Worm (Caenorhabditis elegans) whole organism, mixed stage, embryonic: ENCODE data around the gene K01D12.9.

Source experiments
- blmp-1 ChIP-seq: fragments of 150-350 bp; optimal IDR thresholded peaks from 2 replicates; lab custom pipeline; 2014; ENCODE audit warnings: missing biosample characterization, missing genetic modification characterization
- elt-3 ChIP-seq: fragments of 150-350 bp; optimal IDR thresholded peaks from 2 replicates; lab custom pipeline; 2014; ENCODE audit warnings: missing biosample characterization, missing genetic modification characterization
- ham-2 ChIP-seq: fragments of 200-800 bp; sonication (Bioruptor generic); optimal IDR thresholded peaks from 2 replicates; lab custom pipeline; 2018; ENCODE audit warnings: mild to moderate bottlenecking, missing genetic modification characterization, missing compliant biosample characterization
- lin-13 ChIP-seq: fragments of 150-350 bp; optimal IDR thresholded peaks from 2 replicates; lab custom pipeline; 2014; ENCODE audit warnings: missing biosample characterization, missing genetic modification characterization
- mab-5 ChIP-seq: fragments of 150-350 bp; optimal IDR thresholded peaks from 2 replicates; lab custom pipeline; 2014; ENCODE audit warnings: missing biosample characterization, missing genetic modification characterization
- mep-1 ChIP-seq: fragments of 150-350 bp; optimal IDR thresholded peaks from 2 replicates; lab custom pipeline; 2017; ENCODE audit warnings: missing biosample characterization, missing genetic modification reagents, missing genetic modification characterization, inconsistent platforms
- nhr-12 ChIP-seq: fragments of 150-350 bp; optimal IDR thresholded peaks from 2 replicates; lab custom pipeline; 2014; ENCODE audit warnings: missing biosample characterization, missing genetic modification characterization
- pha-4 ChIP-seq: fragments of 150-350 bp; optimal IDR thresholded peaks from 2 replicates; lab custom pipeline; 2018; ENCODE audit warnings: missing biosample characterization, missing genetic modification reagents, missing genetic modification characterization
- snpc-4 ChIP-seq: fragments of 150-350 bp; optimal IDR thresholded peaks from 2 replicates; lab custom pipeline; 2014; ENCODE audit warnings: missing biosample characterization, missing genetic modification characterization
- sptf-1 ChIP-seq: sonication (generic microtip); optimal IDR thresholded peaks from 2 replicates; lab custom pipeline; 2017; ENCODE audit warnings: mild to moderate bottlenecking, missing genetic modification characterization, moderate library complexity, missing compliant biosample characterization
- ztf-11 ChIP-seq: fragments of 150-350 bp; optimal IDR thresholded peaks from 2 replicates; lab custom pipeline; 2014; ENCODE audit warnings: missing biosample characterization, missing genetic modification characterization

- TF ChIP-seq mep-1 = no peak
- no peak for TF ChIP-seq lin-13 (tag; lab: Kevin White, UChicago)
- TF ChIP-seq mab-5 = no peak
- no peak for TF ChIP-seq elt-3 (tag; lab: Kevin White, UChicago)
- no peak for TF ChIP-seq pha-4
- no peak for TF ChIP-seq blmp-1 (tag; lab: Kevin White, UChicago)
- TF ChIP-seq sptf-1 (tag; lab: Kevin White, UChicago) = no peak
- no peak for TF ChIP-seq nhr-12 (tag; lab: Kevin White, UChicago)
- TF ChIP-seq ham-2 = no peak
- TF ChIP-seq snpc-4 (tag; lab: Kevin White, UChicago) = no peak
- TF ChIP-seq ztf-11 (tag; lab: Kevin White, UChicago) = no peak
These were observed 27.2 kb downstream of the K01D12.9 start, which contains the start of gene K01D12.1 for ce11 chrV:12377256-12377655.
